Worm (Caenorhabditis elegans): ENCODE results near the gene B0303.4.
A peak's percentile ranks its signal among the peaks of the same experiment; 100 is the strongest.

B0303.4 gene

DNA sequence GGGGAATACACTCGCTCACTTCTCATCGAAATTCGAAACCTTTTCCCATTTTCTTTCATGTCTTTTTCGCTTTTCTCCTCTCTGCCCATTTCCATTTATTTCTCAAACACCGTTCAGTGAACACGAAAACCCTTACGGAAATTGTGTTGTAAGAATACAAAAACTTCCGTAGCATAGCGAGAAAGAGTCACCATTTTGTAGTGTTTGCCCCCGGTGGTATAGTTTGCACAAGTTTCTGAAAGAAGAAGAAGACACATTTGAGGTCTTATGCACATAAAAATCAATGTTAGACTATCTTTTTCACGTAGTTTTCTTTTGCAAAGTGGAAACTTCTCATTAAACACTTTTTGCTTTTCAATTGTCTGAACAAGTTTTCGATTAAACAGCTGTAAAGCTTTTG lies 29.5 kb downstream of the B0303.4 start:
- TF ChIP-seq ztf-23 (GFP tag; IDR thresholded peaks at IDR 0.05), result no peak
- TF ChIP-seq ref-1 (GFP tag; conservative IDR thresholded peaks at IDR 0.05), result no peak
- TF ChIP-seq T22C8.4 (GFP tag; IDR thresholded peaks at IDR 0.05), result no peak
- no peak for TF ChIP-seq cog-1 (tag; optimal IDR thresholded peaks at IDR 0.05)
- TF ChIP-seq med-1 (GFP tag; optimal IDR thresholded peaks at IDR 0.05; ENCODE audit: insufficient read depth), result no peak
- no peak for TF ChIP-seq flt-1 (GFP tag; IDR thresholded peaks at IDR 0.05)
- no peak for TF ChIP-seq tab-1 (GFP tag; IDR thresholded peaks at IDR 0.05)
- no peak for TF ChIP-seq klf-2 (GFP tag; conservative IDR thresholded peaks at IDR 0.05)
- TF ChIP-seq ztf-29 (GFP tag; IDR thresholded peaks at IDR 0.05), result no peak

DNA sequence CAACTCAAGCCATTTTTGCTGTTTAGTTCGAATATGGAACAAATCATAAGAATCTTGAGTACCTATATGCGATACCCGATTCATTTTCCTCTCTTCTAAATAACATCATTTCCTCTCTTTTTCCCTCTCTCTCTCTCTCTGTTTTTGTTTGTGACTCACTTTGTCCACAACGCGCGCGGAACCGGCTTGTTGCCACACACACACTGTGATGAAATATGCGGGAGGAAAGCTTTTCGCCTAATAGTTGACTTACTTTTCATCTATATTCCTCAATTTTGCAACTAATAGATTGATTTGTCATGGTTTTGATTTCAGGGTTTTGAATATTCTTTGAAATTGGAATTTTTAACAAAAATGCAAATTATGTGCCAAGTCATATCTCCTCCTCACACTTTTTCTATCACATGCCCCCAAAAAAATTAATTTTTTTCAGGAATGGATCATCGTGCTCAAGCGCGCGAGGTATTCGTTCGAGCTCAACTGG lies 30.2 kb downstream of the B0303.4 start, which contains the start of gene hipr-1:
Gene hipr-1, plus strand, starts transcription at position 434 of the 484 bp plus-strand sequence.
- no peak for TF ChIP-seq cog-1 (tag; optimal IDR thresholded peaks at IDR 0.05)
- TF ChIP-seq flt-1 (GFP tag; IDR thresholded peaks at IDR 0.05), result no peak

DNA sequence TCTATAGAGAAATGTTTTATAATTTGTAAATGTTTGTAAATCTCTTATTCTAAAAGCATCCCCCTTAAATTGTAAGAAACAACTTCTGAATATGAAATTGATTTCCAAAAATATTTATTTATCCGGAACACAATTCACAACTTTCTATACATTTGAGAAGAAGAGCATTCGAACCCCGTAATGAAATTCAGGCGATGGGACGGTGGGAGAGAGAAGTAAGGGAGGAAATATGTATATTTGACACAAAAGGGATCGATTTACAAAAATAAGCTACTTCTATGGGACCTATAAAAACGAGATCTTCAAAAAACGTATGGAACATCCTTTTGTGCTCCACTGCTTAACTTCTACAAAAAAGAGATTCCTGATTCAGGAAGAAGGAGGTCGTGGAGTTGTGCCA lies 35.6 kb downstream of the B0303.4 start:
- TF ChIP-seq ref-1 (GFP tag; conservative IDR thresholded peaks at IDR 0.05), result no peak
- no peak for TF ChIP-seq flt-1 (GFP tag; IDR thresholded peaks at IDR 0.05)
- TF ChIP-seq tab-1 (GFP tag; IDR thresholded peaks at IDR 0.05), result no peak
- TF ChIP-seq cog-1 (tag; optimal IDR thresholded peaks at IDR 0.05), result no peak
- TF ChIP-seq ztf-23 (GFP tag; IDR thresholded peaks at IDR 0.05), result no peak
- no peak for TF ChIP-seq med-1 (GFP tag; optimal IDR thresholded peaks at IDR 0.05; ENCODE audit: insufficient read depth)
- TF ChIP-seq T22C8.4 (GFP tag; IDR thresholded peaks at IDR 0.05), result no peak

DNA sequence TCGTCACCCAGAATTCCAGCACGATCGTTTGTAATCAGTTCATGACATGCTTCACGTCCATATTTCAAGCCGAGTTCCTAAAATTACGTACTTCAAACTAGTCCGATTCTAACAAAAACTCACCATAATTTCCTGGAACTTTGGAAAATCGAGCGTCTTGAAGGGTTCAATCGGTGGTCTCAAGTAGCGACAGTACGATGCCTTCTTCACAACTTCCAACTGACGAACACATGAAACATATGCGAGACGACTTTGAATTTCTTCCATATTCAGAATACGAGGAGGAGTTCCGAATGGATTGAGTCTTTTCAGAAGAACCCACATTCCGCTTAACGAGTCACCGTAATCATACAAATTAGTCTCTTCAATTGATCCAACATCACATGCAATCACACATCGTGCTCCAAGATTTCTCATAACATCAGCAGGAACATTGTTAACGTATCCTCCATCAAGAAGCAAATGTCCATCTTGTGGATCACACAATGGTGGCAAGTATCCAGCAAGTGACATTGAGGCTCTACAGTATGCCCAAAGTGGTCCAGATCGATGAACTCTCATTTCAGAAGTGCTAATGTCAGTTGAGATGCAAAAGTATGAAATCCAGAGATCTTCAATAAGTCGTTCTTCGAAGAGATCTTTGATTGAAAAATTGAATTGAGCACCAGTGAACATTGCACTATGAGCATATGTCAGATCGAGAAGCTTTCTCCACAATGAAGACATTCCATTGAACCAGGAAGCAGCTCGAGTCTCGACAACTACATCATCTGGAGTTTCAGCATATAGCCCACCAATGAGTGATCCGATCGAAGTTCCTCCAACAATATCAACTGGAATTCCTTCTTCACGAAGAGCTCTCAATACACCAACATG lies 36.6 kb downstream of the B0303.4 start:
- TF ChIP-seq ztf-23 (GFP tag; IDR thresholded peaks at IDR 0.05) (no peak), ref-1 (GFP tag; conservative IDR thresholded peaks at IDR 0.05) (no peak), ztf-29 (GFP tag; IDR thresholded peaks at IDR 0.05) (no peak), T22C8.4 (GFP tag; IDR thresholded peaks at IDR 0.05) (no peak), med-1 (GFP tag; optimal IDR thresholded peaks at IDR 0.05; ENCODE audit: insufficient read depth) (no peak), tab-1 (GFP tag; IDR thresholded peaks at IDR 0.05) (no peak), flt-1 (GFP tag; IDR thresholded peaks at IDR 0.05) (no peak), cog-1 (tag; optimal IDR thresholded peaks at IDR 0.05) (no peak), klf-2 (GFP tag; conservative IDR thresholded peaks at IDR 0.05) (no peak)

DNA sequence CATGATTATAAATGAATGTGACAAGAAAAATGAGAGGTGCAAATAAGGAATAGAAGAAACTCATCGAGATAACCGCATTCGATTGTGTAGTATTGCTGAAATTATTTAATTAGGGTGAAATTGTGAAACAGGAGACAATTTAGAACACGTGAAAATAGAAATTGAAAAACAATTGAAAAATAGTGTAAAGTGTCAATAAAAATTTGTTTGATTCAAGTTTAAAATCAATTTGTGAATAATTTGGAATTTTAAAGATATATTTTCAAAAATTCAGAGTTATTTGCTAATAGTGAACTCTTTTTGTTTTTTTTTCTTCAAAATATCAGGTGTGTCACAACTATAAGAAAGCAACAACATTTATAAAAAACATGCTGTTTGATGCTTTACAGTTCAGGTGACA lies 41.7 kb downstream of the B0303.4 start, which contains the start of gene ZK370.4:
Gene ZK370.4, minus strand, starts transcription at position 101 of the 400 bp plus-strand sequence.
- TF ChIP-seq ref-1 (GFP tag; conservative IDR thresholded peaks at IDR 0.05) (no peak), klf-2 (GFP tag; conservative IDR thresholded peaks at IDR 0.05) (no peak), tab-1 (GFP tag; IDR thresholded peaks at IDR 0.05) (no peak), flt-1 (GFP tag; IDR thresholded peaks at IDR 0.05) (no peak), T22C8.4 (GFP tag; IDR thresholded peaks at IDR 0.05) (no peak), ztf-23 (GFP tag; IDR thresholded peaks at IDR 0.05) (no peak), cog-1 (tag; optimal IDR thresholded peaks at IDR 0.05) (no peak), med-1 (GFP tag; optimal IDR thresholded peaks at IDR 0.05; ENCODE audit: insufficient read depth) (no peak), ztf-29 (GFP tag; IDR thresholded peaks at IDR 0.05) (no peak)

DNA sequence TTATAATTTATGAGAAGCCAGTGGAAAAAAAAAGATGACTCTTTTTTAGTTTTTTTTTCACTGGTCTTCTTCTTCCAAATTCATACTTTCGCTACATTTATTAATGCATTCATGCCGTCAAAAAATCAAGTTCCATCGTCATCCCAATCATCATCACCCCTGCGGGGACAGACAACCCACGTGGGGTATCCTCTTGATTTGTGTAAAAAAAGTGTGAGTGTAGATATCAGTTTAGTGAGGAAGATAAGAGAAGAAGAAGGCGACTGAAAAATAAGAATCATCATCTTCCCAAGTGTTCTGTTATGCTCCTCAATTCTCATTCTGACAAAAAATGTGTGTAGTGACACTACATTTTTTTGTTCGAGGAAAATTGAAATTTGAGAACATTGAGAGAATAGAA lies 42.3 kb downstream of the B0303.4 start:
- TF ChIP-seq flt-1 (GFP tag; IDR thresholded peaks at IDR 0.05), result no peak
- no peak for TF ChIP-seq tab-1 (GFP tag; IDR thresholded peaks at IDR 0.05)
- no peak for TF ChIP-seq T22C8.4 (GFP tag; IDR thresholded peaks at IDR 0.05)
- TF ChIP-seq cog-1 (tag; optimal IDR thresholded peaks at IDR 0.05), result no peak
- no peak for TF ChIP-seq ztf-23 (GFP tag; IDR thresholded peaks at IDR 0.05)
- no peak for TF ChIP-seq ztf-29 (GFP tag; IDR thresholded peaks at IDR 0.05)
- no peak for TF ChIP-seq med-1 (GFP tag; optimal IDR thresholded peaks at IDR 0.05; ENCODE audit: insufficient read depth)
- no peak for TF ChIP-seq ref-1 (GFP tag; conservative IDR thresholded peaks at IDR 0.05)
- no peak for TF ChIP-seq klf-2 (GFP tag; conservative IDR thresholded peaks at IDR 0.05)

DNA sequence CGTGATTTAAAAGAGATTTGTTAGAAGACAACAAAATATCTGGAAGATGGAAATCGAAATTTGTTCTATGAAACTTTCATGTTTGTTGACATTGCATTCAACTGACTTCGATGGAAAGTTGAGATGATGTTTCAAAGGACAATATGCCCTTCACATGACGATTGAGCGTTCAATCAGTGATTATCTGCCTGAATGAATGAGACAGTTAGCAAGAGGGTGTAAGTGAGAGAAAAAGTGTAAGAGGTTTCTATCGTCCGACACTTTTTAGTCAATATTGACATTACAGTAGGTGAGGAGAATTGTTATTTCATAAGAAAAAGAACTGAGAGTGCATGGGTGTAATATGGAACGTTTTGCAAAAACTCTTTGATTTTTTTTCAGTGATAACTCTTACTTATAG lies 43.6 kb downstream of the B0303.4 start:
- no peak for TF ChIP-seq med-1 (GFP tag; optimal IDR thresholded peaks at IDR 0.05; ENCODE audit: insufficient read depth)
- TF ChIP-seq flt-1 (GFP tag; IDR thresholded peaks at IDR 0.05), result no peak
- TF ChIP-seq ref-1 (GFP tag; conservative IDR thresholded peaks at IDR 0.05), result no peak
- TF ChIP-seq T22C8.4 (GFP tag; IDR thresholded peaks at IDR 0.05), result no peak
- no peak for TF ChIP-seq klf-2 (GFP tag; conservative IDR thresholded peaks at IDR 0.05)
- TF ChIP-seq ztf-29 (GFP tag; IDR thresholded peaks at IDR 0.05), result no peak
- no peak for TF ChIP-seq tab-1 (GFP tag; IDR thresholded peaks at IDR 0.05)
- TF ChIP-seq ztf-23 (GFP tag; IDR thresholded peaks at IDR 0.05), result no peak
- TF ChIP-seq cog-1 (tag; optimal IDR thresholded peaks at IDR 0.05), result no peak

DNA sequence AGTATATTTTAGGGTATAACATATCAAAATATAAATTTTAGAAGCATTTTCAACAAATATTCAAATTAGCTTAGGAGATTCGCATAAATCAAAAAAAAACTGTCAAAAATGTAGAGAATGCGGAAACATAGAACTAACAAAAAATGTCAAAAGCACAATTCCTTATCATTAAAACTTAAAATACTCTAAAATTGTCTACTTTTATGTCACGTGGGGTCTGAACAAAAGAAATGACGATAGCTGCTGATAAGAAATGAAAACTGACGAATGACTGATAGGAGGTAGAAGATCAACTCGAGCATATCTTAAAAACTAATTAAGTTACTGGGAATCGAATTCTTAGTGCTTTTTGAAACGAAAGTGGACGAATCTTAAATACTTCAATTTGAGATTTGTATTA lies 44.0 kb downstream of the B0303.4 start:
- TF ChIP-seq T22C8.4 (GFP tag; IDR thresholded peaks at IDR 0.05) (no peak), ztf-29 (GFP tag; IDR thresholded peaks at IDR 0.05) (no peak), cog-1 (tag; optimal IDR thresholded peaks at IDR 0.05) (no peak), klf-2 (GFP tag; conservative IDR thresholded peaks at IDR 0.05) (no peak), flt-1 (GFP tag; IDR thresholded peaks at IDR 0.05) (no peak), ztf-23 (GFP tag; IDR thresholded peaks at IDR 0.05) (no peak), med-1 (GFP tag; optimal IDR thresholded peaks at IDR 0.05; ENCODE audit: insufficient read depth) (no peak), tab-1 (GFP tag; IDR thresholded peaks at IDR 0.05) (no peak), ref-1 (GFP tag; conservative IDR thresholded peaks at IDR 0.05) (no peak)

DNA sequence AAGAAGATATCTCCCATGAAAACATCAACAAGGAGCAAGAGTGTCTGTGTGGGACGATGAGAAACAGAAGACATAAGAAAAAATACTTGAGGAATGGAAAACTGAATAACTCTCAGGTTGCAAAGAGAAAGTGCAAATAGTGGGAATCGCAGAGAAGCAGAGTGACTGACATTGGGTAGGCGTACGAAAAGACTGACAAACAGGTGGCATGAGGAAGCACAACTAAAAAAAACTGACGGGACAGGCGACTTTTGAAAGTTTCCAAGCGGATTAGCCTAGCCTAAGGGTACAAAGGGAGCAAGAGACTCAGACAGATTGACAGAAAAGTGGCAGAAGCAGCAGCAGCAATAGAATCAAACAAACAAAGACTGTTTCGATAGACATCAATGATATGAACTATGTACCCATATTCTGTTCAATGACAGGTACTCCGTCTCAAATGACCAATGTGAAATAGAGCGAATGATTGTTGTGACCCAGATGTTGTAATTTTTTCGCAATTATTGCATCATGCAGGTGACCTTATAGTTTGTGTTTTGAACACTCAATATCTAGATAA lies 44.8 kb downstream of the B0303.4 start:
- no peak for TF ChIP-seq ztf-23 (GFP tag; IDR thresholded peaks at IDR 0.05)
- no peak for TF ChIP-seq ref-1 (GFP tag; conservative IDR thresholded peaks at IDR 0.05)
- TF ChIP-seq flt-1 (GFP tag; IDR thresholded peaks at IDR 0.05), result peak; percentile 59
- no peak for TF ChIP-seq ztf-29 (GFP tag; IDR thresholded peaks at IDR 0.05)
- no peak for TF ChIP-seq klf-2 (GFP tag; conservative IDR thresholded peaks at IDR 0.05)
- no peak for TF ChIP-seq cog-1 (tag; optimal IDR thresholded peaks at IDR 0.05)
- no peak for TF ChIP-seq med-1 (GFP tag; optimal IDR thresholded peaks at IDR 0.05; ENCODE audit: insufficient read depth)

All from whole organism, midembryonic.